Worm (Caenorhabditis elegans) whole organism, L1 larva: ENCODE results near the gene srt-42.

ENCODE experiments used
- C16A3.4 ChIP-seq: fragments of 150-350 bp; optimal IDR thresholded peaks from 2 replicates; lab custom pipeline; 2014; ENCODE audit warnings: missing biosample characterization, missing genetic modification characterization
- C34B4.2 ChIP-seq: sonication (generic microtip); optimal IDR thresholded peaks from 2 replicates; lab custom pipeline; 2017; ENCODE audit warnings: mild to moderate bottlenecking, missing genetic modification characterization, missing compliant biosample characterization
- Y116A8C.19 ChIP-seq: sonication (generic microtip); optimal IDR thresholded peaks from 2 replicates; lab custom pipeline; 2016; ENCODE audit warnings: missing compliant biosample characterization, missing genetic modification characterization, borderline replicate concordance
- ama-1 ChIP-seq: fragments of 150-350 bp; optimal IDR thresholded peaks from 2 replicates; lab custom pipeline; 2014
- blmp-1 ChIP-seq: fragments of 150-350 bp; optimal IDR thresholded peaks from 2 replicates; lab custom pipeline; 2014; ENCODE audit warnings: missing biosample characterization, missing genetic modification characterization
- ceh-88 ChIP-seq: fragments of 200-800 bp; sonication (Bioruptor generic); IDR thresholded peaks from 2 replicates; pipeline ENCODE4 v1.3.6; 2022; ENCODE audit warnings: missing genetic modification characterization, missing compliant biosample characterization
- dpl-1 ChIP-seq, 3 experiments: fragments of 150-350 bp in 2 of 3; sonication (generic microtip) in 1 of 3; optimal IDR thresholded peaks; 2 replicates each; lab custom pipeline; 2014 to 2017; ENCODE audit warnings: missing biosample characterization in 3 of 3, missing genetic modification characterization in 3 of 3, missing genetic modification reagents in 3 of 3
- efl-3 ChIP-seq: fragments of 200-800 bp; sonication (Bioruptor generic); optimal IDR thresholded peaks from 2 replicates; lab custom pipeline; 2018; ENCODE audit warnings: mild to moderate bottlenecking, missing genetic modification characterization, missing compliant biosample characterization
- egl-27 ChIP-seq, 2 experiments: fragments of 150-350 bp in 1 of 2; sonication (generic microtip); optimal IDR thresholded peaks; 3 replicates each; lab custom pipeline; 2017 to 2018; ENCODE audit warnings: missing biosample characterization in 2 of 2, missing genetic modification characterization in 2 of 2, missing genetic modification reagents in 2 of 2
- ets-5 ChIP-seq: fragments of 200-800 bp; sonication (Bioruptor generic); IDR thresholded peaks from 2 replicates; pipeline ENCODE4 v1.3.6; 2022; ENCODE audit warnings: missing genetic modification characterization, missing compliant biosample characterization
- fkh-10 ChIP-seq: sonication (generic microtip); optimal IDR thresholded peaks from 2 replicates; lab custom pipeline; 2017; ENCODE audit warnings: missing biosample characterization, missing genetic modification reagents, missing genetic modification characterization
- hpl-2 ChIP-seq: fragments of 150-350 bp; optimal IDR thresholded peaks from 2 replicates; lab custom pipeline; 2014; ENCODE audit warnings: missing biosample characterization, missing genetic modification reagents, missing genetic modification characterization
- lin-39 ChIP-seq: fragments of 150-350 bp; optimal IDR thresholded peaks from 2 replicates; lab custom pipeline; 2014; ENCODE audit warnings: missing biosample characterization, missing genetic modification reagents, missing genetic modification characterization
- lir-3 ChIP-seq: sonication (generic microtip); optimal IDR thresholded peaks from 2 replicates; lab custom pipeline; 2016; ENCODE audit warnings: mild to moderate bottlenecking, missing genetic modification characterization, moderate library complexity, missing compliant biosample characterization; ENCODE audit not compliant: poor library complexity
- mdl-1 ChIP-seq, 2 experiments: fragments of 150-350 bp; optimal IDR thresholded peaks; 2 replicates each; lab custom pipeline; 2014 to 2017; ENCODE audit warnings: missing biosample characterization in 2 of 2, missing genetic modification characterization in 2 of 2, inconsistent platforms in 1 of 2
- mep-1 ChIP-seq: fragments of 150-350 bp; optimal IDR thresholded peaks from 2 replicates; lab custom pipeline; 2014; ENCODE audit warnings: missing biosample characterization, missing genetic modification characterization
- nhr-11 ChIP-seq: fragments of 150-350 bp; optimal IDR thresholded peaks from 2 replicates; lab custom pipeline; 2014; ENCODE audit warnings: missing biosample characterization, missing genetic modification characterization
- nhr-20 ChIP-seq: sonication (generic microtip); optimal IDR thresholded peaks from 2 replicates; lab custom pipeline; 2016; ENCODE audit warnings: mild to moderate bottlenecking, missing genetic modification characterization, missing compliant biosample characterization
- nhr-237 ChIP-seq: fragments of 150-350 bp; optimal IDR thresholded peaks from 2 replicates; lab custom pipeline; 2014; ENCODE audit warnings: missing biosample characterization, missing genetic modification characterization
- nhr-28 ChIP-seq: fragments of 150-350 bp; optimal IDR thresholded peaks from 2 replicates; lab custom pipeline; 2014; ENCODE audit warnings: missing biosample characterization, missing genetic modification characterization
- nhr-71 ChIP-seq: sonication (generic microtip); optimal IDR thresholded peaks from 2 replicates; lab custom pipeline; 2016; ENCODE audit warnings: mild to moderate bottlenecking, missing genetic modification characterization, moderate library complexity, missing compliant biosample characterization
- nhr-76 ChIP-seq: sonication (generic microtip); optimal IDR thresholded peaks from 2 replicates; lab custom pipeline; 2017; ENCODE audit warnings: missing biosample characterization, missing genetic modification characterization
- nhr-77 ChIP-seq: fragments of 150-350 bp; optimal IDR thresholded peaks from 2 replicates; lab custom pipeline; 2014; ENCODE audit warnings: missing biosample characterization, missing genetic modification characterization
- pag-3 ChIP-seq: sonication (generic microtip); optimal IDR thresholded peaks from 2 replicates; lab custom pipeline; 2017; ENCODE audit warnings: missing genetic modification characterization, mild to moderate bottlenecking, missing compliant biosample characterization, antibody characterized with exemption, borderline replicate concordance; ENCODE audit not compliant: insufficient read depth
- pax-3 ChIP-seq: fragments of 200-800 bp; sonication (Bioruptor generic); optimal IDR thresholded peaks from 2 replicates; lab custom pipeline; 2018; ENCODE audit warnings: mild to moderate bottlenecking, missing genetic modification characterization, moderate library complexity, missing compliant biosample characterization
- pqm-1 ChIP-seq: sonication (generic microtip); optimal IDR thresholded peaks from 3 replicates; lab custom pipeline; 2017; ENCODE audit warnings: missing biosample characterization, missing genetic modification characterization
- skn-1 ChIP-seq: fragments of 150-350 bp; optimal IDR thresholded peaks from 2 replicates; lab custom pipeline; 2014; ENCODE audit warnings: missing biosample characterization, missing genetic modification characterization
- sptf-1 ChIP-seq: fragments of 150-350 bp; optimal IDR thresholded peaks from 2 replicates; lab custom pipeline; 2014; ENCODE audit warnings: missing biosample characterization, missing genetic modification characterization
- xbp-1 ChIP-seq: sonication (generic microtip); optimal IDR thresholded peaks from 2 replicates; lab custom pipeline; 2016; ENCODE audit warnings: missing genetic modification characterization, missing compliant biosample characterization

srt-42 gene

ce11 chrV:1789495-1789894, 17.8 kb upstream of the srt-42 start (continued):
- TF ChIP-seq nhr-237 (tag; lab: Kevin White, UChicago) (no peak), ama-1 (lab: Kevin White, UChicago) (no peak), pqm-1 (tag; lab: Kevin White, UChicago) (no peak), blmp-1 (tag; lab: Kevin White, UChicago) (peak; percentile 75), mdl-1 (tag; optimal IDR thresholded peaks at IDR 0.05; lab: Kevin White, UChicago) (peak in 1 of 2 experiments; percentile 10)

- TF ChIP-seq Y116A8C.19 (no peak), nhr-28 (tag; lab: Kevin White, UChicago) (no peak), C16A3.4 (tag; lab: Kevin White, UChicago) (no peak), C34B4.2 (no peak), ceh-88 (GFP tag; lab: Robert Waterston, UW) (no peak), efl-3 (GFP tag; lab: Kevin White, UChicago) (no peak)
Observed at ce11 chrV:1794218-1794617, 13.0 kb upstream of the srt-42 start, which contains the start of gene F36H9.1. Gene F36H9.1 (plus strand): TSS chrV:1794518.

- TF ChIP-seq nhr-76 (tag; lab: Kevin White, UChicago) (no peak), nhr-71 (tag; lab: Kevin White, UChicago) (no peak), hpl-2 (GFP tag; lab: Kevin White, UChicago) (no peak), sptf-1 (tag; lab: Kevin White, UChicago) (no peak), egl-27 (tag; optimal IDR thresholded peaks at IDR 0.05; lab: Kevin White, UChicago) (no peak), lin-39 (tag; lab: Kevin White, UChicago) (no peak), nhr-20 (tag; lab: Kevin White, UChicago) (no peak)
Observed at ce11 chrV:1797900-1798299, 9.4 kb upstream of the srt-42 start, which contains the start of gene F36H9.10. Gene F36H9.10 (plus strand): TSS chrV:1798200.

ce11 chrV:1803043-1803442, 4.2 kb upstream of the srt-42 start, which contains the start of gene srt-41:
Gene srt-41 (minus strand): TSS chrV:1803143.
- TF ChIP-seq pax-3 (tag; lab: Kevin White, UChicago), result peak; percentile 14
- no peak for TF ChIP-seq pag-3 (tag; lab: Kevin White, UChicago)
- TF ChIP-seq, all 84 proteins: peak for 1

ce11 chrV:1804034-1804542, 3.2 kb upstream of the srt-42 start:
- TF ChIP-seq ets-5 (GFP tag; lab: Robert Waterston, UW) (no peak), fkh-10 (GFP tag; lab: Kevin White, UChicago) (no peak), nhr-11 (tag; lab: Kevin White, UChicago) (no peak), lir-3 (tag; lab: Kevin White, UChicago) (no peak), nhr-76 (tag; lab: Kevin White, UChicago) (no peak), dpl-1 (GFP tag; optimal IDR thresholded peaks at IDR 0.05; lab: Kevin White, UChicago) (peak in 1 of 3 experiments; percentile 5), skn-1 (tag; lab: Kevin White, UChicago) (peak; percentile 59), efl-3 (GFP tag; lab: Kevin White, UChicago) (no peak), xbp-1 (tag; lab: Kevin White, UChicago) (no peak), ama-1 (lab: Kevin White, UChicago) (no peak), nhr-77 (tag; lab: Kevin White, UChicago) (no peak), mep-1 (tag; lab: Kevin White, UChicago) (peak; percentile 81), pqm-1 (tag; lab: Kevin White, UChicago) (no peak)
